Worm (Caenorhabditis elegans): ENCODE data around the gene str-228.
A peak's percentile ranks its signal among the peaks of the same experiment; 100 is the strongest.

The str-228 gene

DNA sequence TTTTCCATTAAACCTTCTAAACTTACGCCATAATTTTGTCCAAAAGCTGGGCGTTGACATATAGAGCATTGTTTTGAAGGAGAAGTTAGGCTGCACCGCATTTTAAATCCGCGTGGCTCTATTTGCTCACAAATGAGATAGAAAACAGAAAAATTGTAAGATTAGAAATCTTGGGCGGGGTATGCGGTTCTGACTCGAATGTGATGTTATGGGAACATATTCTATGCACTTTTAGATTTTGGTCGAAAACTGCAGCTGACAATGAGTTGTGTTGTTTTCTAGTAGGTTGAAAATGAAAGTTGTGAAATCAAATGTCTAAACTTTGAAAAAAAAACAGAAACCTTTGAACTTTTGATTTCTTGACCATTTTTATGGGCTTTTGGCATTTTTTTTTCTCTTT is 33.4 kb downstream of the str-228 start, which contains the start of gene nhr-222:
TSS of gene nhr-222 (minus strand) at position 101 of the 400 bp plus-strand sequence.
- TF ChIP-seq egl-27 (tag; optimal IDR thresholded peaks at IDR 0.05) (no peak), zip-4 (GFP tag; optimal IDR thresholded peaks at IDR 0.05) (no peak), skn-1 (tag; optimal IDR thresholded peaks at IDR 0.05) (no peak), nhr-28 (tag; optimal IDR thresholded peaks at IDR 0.05) (no peak), nhr-76 (tag; optimal IDR thresholded peaks at IDR 0.05) (no peak), ama-1 (optimal IDR thresholded peaks at IDR 0.05) (no peak), lsy-2 (tag; optimal IDR thresholded peaks at IDR 0.05) (no peak)

DNA sequence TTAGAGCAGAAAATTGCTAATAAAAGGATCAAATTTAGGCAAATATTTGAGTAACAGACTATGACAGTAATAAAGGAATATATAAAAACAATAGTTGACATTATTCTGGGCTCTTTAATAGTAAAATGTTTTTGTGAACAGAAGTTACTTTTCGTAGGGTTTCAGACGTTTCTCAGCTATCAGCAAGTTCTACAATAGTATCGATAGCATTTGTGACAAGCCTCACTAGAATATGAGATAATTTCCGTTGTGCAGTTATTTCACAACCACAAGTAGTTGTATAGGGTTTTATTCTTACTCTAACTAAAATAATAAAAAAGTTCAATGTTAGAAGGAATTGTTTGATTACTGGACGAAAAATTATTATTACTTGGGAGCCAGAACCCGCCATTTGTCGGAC is 36.5 kb downstream of the str-228 start, which contains the start of gene srbc-68:
TSS of gene srbc-68 (minus strand) at position 101 of the 400 bp plus-strand sequence.
- TF ChIP-seq dsc-1 (tag; optimal IDR thresholded peaks at IDR 0.05), result no peak
- no peak for TF ChIP-seq unc-130 (tag; optimal IDR thresholded peaks at IDR 0.05)
- no peak for TF ChIP-seq elt-2 (tag; optimal IDR thresholded peaks at IDR 0.05)
- no peak for TF ChIP-seq aha-1 (tag; optimal IDR thresholded peaks at IDR 0.05)
- TF ChIP-seq snpc-4 (tag; optimal IDR thresholded peaks at IDR 0.05), result no peak
- TF ChIP-seq lir-3 (tag; optimal IDR thresholded peaks at IDR 0.05; ENCODE audit: poor library complexity), result no peak
- TF ChIP-seq unc-62 (GFP tag; optimal IDR thresholded peaks at IDR 0.05), result no peak

DNA sequence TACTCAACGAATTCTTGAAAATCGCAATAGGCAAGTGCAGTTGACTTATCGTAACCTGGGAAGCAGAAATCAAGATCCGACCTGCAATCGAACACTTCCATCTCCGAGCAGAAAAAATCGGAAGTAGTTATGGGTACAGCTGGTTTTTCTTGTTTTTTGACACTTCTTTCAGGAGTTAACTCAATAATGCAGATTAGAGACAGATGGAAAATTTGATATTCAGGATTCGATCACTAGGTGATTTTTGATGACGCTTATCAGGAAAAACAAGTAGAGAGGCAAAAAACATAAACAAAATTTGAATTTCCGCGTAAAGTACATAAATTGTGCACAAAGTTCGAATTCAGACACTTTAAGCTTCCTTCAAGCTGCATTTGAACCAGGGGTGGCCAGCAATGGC is 38.8 kb downstream of the str-228 start, which contains the start of gene srw-130:
TSS of gene srw-130 (minus strand) at position 101 of the 400 bp plus-strand sequence.
- TF ChIP-seq rnt-1 (tag; optimal IDR thresholded peaks at IDR 0.05), result no peak
- TF ChIP-seq F16B12.6 (tag; optimal IDR thresholded peaks at IDR 0.05), result no peak
- TF ChIP-seq mef-2 (tag; optimal IDR thresholded peaks at IDR 0.05), result no peak
- no peak for TF ChIP-seq fkh-8 (tag; optimal IDR thresholded peaks at IDR 0.05)

DNA sequence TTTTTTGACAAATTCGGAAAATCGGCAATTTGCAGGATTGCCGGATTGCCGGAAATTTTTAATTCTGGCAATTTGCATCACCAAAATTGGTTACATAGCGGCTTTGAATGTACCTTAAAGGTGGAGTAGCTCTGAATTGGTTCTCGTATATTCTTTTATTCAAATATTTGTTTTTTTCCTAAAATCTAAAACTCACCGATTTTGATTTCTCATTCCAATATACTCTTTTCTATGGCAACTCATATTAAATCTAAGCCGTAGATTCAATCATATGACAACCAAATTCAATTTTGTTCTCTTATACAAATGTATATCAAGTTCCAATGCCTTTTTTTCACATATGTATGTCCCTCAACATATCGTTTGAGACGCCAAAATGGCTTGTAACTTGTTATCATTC is 39.6 kb downstream of the str-228 start, which contains the start of gene sri-21:
TSS of gene sri-21 (plus strand) at position 301 of the 400 bp plus-strand sequence.
- no peak for TF ChIP-seq Y116A8C.19 (tag; optimal IDR thresholded peaks at IDR 0.05; ENCODE audit: borderline replicate concordance)
- no peak for TF ChIP-seq egl-27 (tag; optimal IDR thresholded peaks at IDR 0.05)
- TF ChIP-seq hlh-4 (tag; optimal IDR thresholded peaks at IDR 0.05), result no peak
- no peak for TF ChIP-seq nhr-76 (tag; optimal IDR thresholded peaks at IDR 0.05)

DNA sequence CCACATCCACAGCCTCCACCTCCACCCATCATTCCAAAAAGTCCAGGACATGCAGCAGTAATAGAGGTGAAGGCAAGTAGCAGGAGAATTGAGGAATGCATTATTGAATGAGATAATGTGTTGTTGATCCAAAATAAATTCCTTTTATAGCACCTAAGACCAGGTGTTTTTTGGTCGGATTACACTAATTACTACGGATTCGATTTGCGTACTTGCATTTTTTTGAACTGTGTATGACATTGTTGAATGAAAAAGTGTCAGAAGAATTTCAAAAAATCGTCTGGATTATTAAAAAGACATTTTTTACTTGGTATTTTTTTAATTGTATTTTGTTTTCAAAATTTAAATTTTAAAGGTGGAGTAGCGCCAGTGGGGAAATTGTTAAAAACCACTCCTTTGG is 41.8 kb downstream of the str-228 start, which contains the start of gene grl-28:
TSS of gene grl-28 (minus strand) at position 101 of the 400 bp plus-strand sequence.
- TF ChIP-seq ceh-8 (GFP tag; optimal IDR thresholded peaks at IDR 0.05), result no peak
- peak; percentile 1 for TF ChIP-seq nhr-85 (tag)
- no peak for TF ChIP-seq skn-1 (tag; optimal IDR thresholded peaks at IDR 0.05)
- TF ChIP-seq mef-2 (tag; optimal IDR thresholded peaks at IDR 0.05), result no peak
- TF ChIP-seq vab-15 (tag; optimal IDR thresholded peaks at IDR 0.05), result no peak

DNA sequence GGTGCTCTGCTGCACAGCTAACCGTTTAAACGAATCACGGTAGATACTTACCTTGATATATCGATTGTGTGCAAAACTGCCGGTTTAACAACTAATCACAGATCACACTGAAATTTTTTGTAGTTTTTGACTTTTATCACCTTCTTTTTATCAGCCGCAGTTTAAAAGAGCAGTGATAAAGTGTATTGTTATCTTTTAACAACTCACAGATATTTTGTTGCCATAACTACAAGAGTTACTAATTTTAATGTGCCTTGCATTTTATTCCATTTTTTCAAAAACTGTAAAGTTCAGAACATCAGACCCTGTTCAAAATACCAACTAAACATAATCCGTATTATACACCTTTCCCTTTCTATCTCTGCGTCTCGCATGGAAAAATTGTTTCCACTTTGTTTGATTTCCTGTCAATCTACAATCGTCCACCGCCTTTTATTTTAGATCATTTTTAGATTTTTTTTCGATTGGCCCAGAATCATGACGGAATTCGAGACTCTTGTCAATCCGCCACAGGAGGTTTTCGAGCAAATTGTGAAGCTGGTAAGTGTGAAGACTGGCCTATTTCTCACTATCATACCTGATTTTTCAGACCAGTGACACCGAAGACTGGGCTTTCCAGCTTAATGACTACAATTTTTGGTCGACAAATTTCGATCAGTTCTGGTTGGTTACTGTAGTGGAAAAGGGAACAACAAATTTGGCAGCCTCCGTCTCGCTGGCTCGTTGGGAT is 42.9 kb downstream of the str-228 start, which contains the start of gene T24A6.20:
TSS of gene T24A6.20 (plus strand) at position 395 of the 730 bp plus-strand sequence.
- TF ChIP-seq swsn-7 (tag; optimal IDR thresholded peaks at IDR 0.05) (no peak), lin-39 (tag; optimal IDR thresholded peaks at IDR 0.05) (no peak), nhr-237 (tag; optimal IDR thresholded peaks at IDR 0.05) (no peak), zip-4 (GFP tag; optimal IDR thresholded peaks at IDR 0.05) (no peak), hlh-17 (GFP tag; optimal IDR thresholded peaks at IDR 0.05; ENCODE audit: borderline replicate concordance) (no peak), sox-4 (tag; optimal IDR thresholded peaks at IDR 0.05) (no peak), mab-9 (GFP tag; IDR thresholded peaks at IDR 0.05) (no peak), aha-1 (tag; optimal IDR thresholded peaks at IDR 0.05) (no peak), snpc-4 (tag; optimal IDR thresholded peaks at IDR 0.05) (no peak), C34B4.2 (tag; optimal IDR thresholded peaks at IDR 0.05) (no peak), elt-2 (tag; optimal IDR thresholded peaks at IDR 0.05) (peak; percentile 70), blmp-1 (tag; optimal IDR thresholded peaks at IDR 0.05) (peak; percentile 35), efl-1 (optimal IDR thresholded peaks at IDR 0.05) (no peak), efl-1 (GFP tag; optimal IDR thresholded peaks at IDR 0.05 in 1 of 2) (peak in 1 of 2 experiments; percentile 91)

All from whole organism, L1 larva.